Worm (Caenorhabditis elegans) whole organism, mixed stage, embryonic: Measurements from ENCODE around the gene cdk-5.

ENCODE experiments used
- M03D4.4 ChIP-seq: sonication (generic microtip); optimal IDR thresholded peaks from 2 replicates; lab custom pipeline; 2017; ENCODE audit warnings: mild to moderate bottlenecking, missing genetic modification characterization, missing compliant biosample characterization
- ceh-39 ChIP-seq: fragments of 150-350 bp; optimal IDR thresholded peaks from 2 replicates; lab custom pipeline; 2014; ENCODE audit warnings: missing biosample characterization, missing genetic modification characterization
- ceh-83 ChIP-seq: fragments of 200-800 bp; sonication (Bioruptor generic); optimal IDR thresholded peaks from 2 replicates; lab custom pipeline; 2018; ENCODE audit warnings: mild to moderate bottlenecking, missing genetic modification characterization, missing compliant biosample characterization
- drap-1 ChIP-seq: fragments of 200-800 bp; sonication (Bioruptor generic); optimal IDR thresholded peaks from 3 replicates; lab custom pipeline; 2018; ENCODE audit warnings: mild to moderate bottlenecking, missing genetic modification characterization, missing compliant biosample characterization
- elt-1 ChIP-seq: sonication (generic microtip); optimal IDR thresholded peaks from 2 replicates; lab custom pipeline; 2017; ENCODE audit warnings: missing genetic modification characterization, mild to moderate bottlenecking, missing compliant biosample characterization, antibody characterized with exemption, moderate library complexity, borderline replicate concordance; ENCODE audit not compliant: insufficient read depth
- lin-13 ChIP-seq: fragments of 150-350 bp; optimal IDR thresholded peaks from 2 replicates; lab custom pipeline; 2014; ENCODE audit warnings: missing biosample characterization, missing genetic modification characterization
- lsy-2 ChIP-seq: fragments of 150-350 bp; optimal IDR thresholded peaks from 2 replicates; lab custom pipeline; 2014; ENCODE audit warnings: missing biosample characterization, missing genetic modification characterization
- nhr-12 ChIP-seq: fragments of 150-350 bp; optimal IDR thresholded peaks from 2 replicates; lab custom pipeline; 2014; ENCODE audit warnings: missing biosample characterization, missing genetic modification characterization
- nhr-76 ChIP-seq: sonication (generic microtip); optimal IDR thresholded peaks from 2 replicates; lab custom pipeline; 2017; ENCODE audit warnings: missing biosample characterization, missing genetic modification characterization
- pha-4 ChIP-seq: fragments of 150-350 bp; optimal IDR thresholded peaks from 2 replicates; lab custom pipeline; 2018; ENCODE audit warnings: missing biosample characterization, missing genetic modification reagents, missing genetic modification characterization
- snpc-4 ChIP-seq: fragments of 150-350 bp; optimal IDR thresholded peaks from 2 replicates; lab custom pipeline; 2014; ENCODE audit warnings: missing biosample characterization, missing genetic modification characterization
- unc-39 ChIP-seq: fragments of 150-350 bp; optimal IDR thresholded peaks from 2 replicates; lab custom pipeline; 2014; ENCODE audit warnings: missing biosample characterization, missing genetic modification characterization
- unc-62 ChIP-seq: fragments of 150-350 bp; optimal IDR thresholded peaks from 2 replicates; lab custom pipeline; 2014; ENCODE audit warnings: missing biosample characterization, missing genetic modification reagents, missing genetic modification characterization

DNA sequence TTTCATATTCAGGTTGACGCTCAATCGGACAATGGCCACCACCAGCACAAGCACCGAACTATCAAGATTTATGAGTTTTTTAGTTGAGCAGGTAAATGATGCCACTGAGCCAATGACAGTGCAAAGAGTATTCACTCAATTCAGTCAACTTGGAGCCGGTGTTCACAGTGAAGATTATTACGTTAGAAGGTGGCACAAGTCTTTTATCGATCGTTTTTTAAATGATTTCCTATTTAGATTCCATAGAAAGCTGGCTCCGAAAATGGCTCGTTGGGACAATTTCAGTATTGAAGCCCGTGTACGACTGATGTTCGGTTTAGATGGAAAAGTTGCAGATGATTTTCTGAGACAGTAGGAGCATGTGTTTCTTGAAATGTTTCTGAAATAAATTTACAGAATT, 35.5 kb upstream of the cdk-5 start, which contains the start of gene T28A8.5:
- no peak for TF ChIP-seq M03D4.4 (tag; lab: Kevin White, UChicago)
- no peak for TF ChIP-seq pha-4
- no peak for TF ChIP-seq elt-1
- TF ChIP-seq lin-13 = no peak
- TF ChIP-seq drap-1 (GFP tag; lab: Kevin White, UChicago) = no peak
- no peak for TF ChIP-seq lsy-2 (tag; lab: Kevin White, UChicago)
- TF ChIP-seq unc-62 (GFP tag; lab: Kevin White, UChicago) = no peak
- no peak for TF ChIP-seq ceh-83 (GFP tag; lab: Kevin White, UChicago)
- no peak for TF ChIP-seq nhr-76 (tag; lab: Kevin White, UChicago)
- no peak for TF ChIP-seq ceh-39 (tag; lab: Kevin White, UChicago)
- TF ChIP-seq nhr-12 (tag; lab: Kevin White, UChicago) = no peak
- TF ChIP-seq snpc-4 (tag; lab: Kevin White, UChicago) = no peak
- no peak for TF ChIP-seq unc-39 (tag; lab: Kevin White, UChicago)
